Fruit fly (Drosophila melanogaster): ENCODE data around the gene CadN.

CadN gene

dm6 chr2L:17778287-17778762, at the start of gene CadN:
TSS of gene CadN (minus strand) at chr2L:17778340.
- TF ChIP-seq lz (GFP tag; optimal IDR thresholded peaks at IDR 0.05): no peak
- TF ChIP-seq fkh (GFP tag; optimal IDR thresholded peaks at IDR 0.05): no peak
- TF ChIP-seq Sox15 (GFP tag; optimal IDR thresholded peaks at IDR 0.05): no peak
- TF ChIP-seq CG11762 (GFP tag; optimal IDR thresholded peaks at IDR 0.05; ENCODE audit: insufficient read depth): no peak
- no peak for TF ChIP-seq cyc (GFP tag; optimal IDR thresholded peaks at IDR 0.05)
- TF ChIP-seq CG6854 (GFP tag; optimal IDR thresholded peaks at IDR 0.05): peak; percentile 56
- TF ChIP-seq CG3919 (GFP tag; optimal IDR thresholded peaks at IDR 0.05): peak; percentile 28
- peak; percentile 13 for TF ChIP-seq fd59A (GFP tag; optimal IDR thresholded peaks at IDR 0.05)
- TF ChIP-seq vri (GFP tag; optimal IDR thresholded peaks at IDR 0.05): no peak
- peak; percentile 87 for TF ChIP-seq eg (GFP tag; IDR thresholded peaks at IDR 0.05)
- peak; percentile 26 for TF ChIP-seq acj6 (GFP tag; optimal IDR thresholded peaks at IDR 0.05)
- TF ChIP-seq Blimp-1 (GFP tag; optimal IDR thresholded peaks at IDR 0.05): no peak
- TF ChIP-seq fd85E (GFP tag; optimal IDR thresholded peaks at IDR 0.05): no peak
- peak; percentile 85 for TF ChIP-seq CG6163 (GFP tag; IDR thresholded peaks at IDR 0.05)
- TF ChIP-seq CG6808 (GFP tag; optimal IDR thresholded peaks at IDR 0.05): peak; percentile 70
- peak; percentile 60; the same call in 2 of the 3 replicates for TF ChIP-seq CG8119 (GFP tag; IDR thresholded peaks at IDR 0.05)
- peak; percentile 69 for TF ChIP-seq CG3032 (tag; optimal IDR thresholded peaks at IDR 0.05)
- peak; percentile 39 for TF ChIP-seq topi (GFP tag; optimal IDR thresholded peaks at IDR 0.05)
- TF ChIP-seq spab (GFP tag; optimal IDR thresholded peaks at IDR 0.05): peak; percentile 63
- TF ChIP-seq Ets21C (GFP tag; optimal IDR thresholded peaks at IDR 0.05): no peak
- TF ChIP-seq CG7368 (GFP tag; optimal IDR thresholded peaks at IDR 0.05): peak; percentile 19
- no peak for TF ChIP-seq CG8319 (GFP tag; optimal IDR thresholded peaks at IDR 0.05)
- no peak for TF ChIP-seq Eip93F (GFP tag; optimal IDR thresholded peaks at IDR 0.05)
- peak; percentile 70 for TF ChIP-seq dac (GFP tag; optimal IDR thresholded peaks at IDR 0.05)
- TF ChIP-seq CG9139 (GFP tag; optimal IDR thresholded peaks at IDR 0.05): peak; percentile 59
- peak; percentile 64 for TF ChIP-seq Eip75B (GFP tag; optimal IDR thresholded peaks at IDR 0.05)
- TF ChIP-seq CG11294 (GFP tag; IDR thresholded peaks at IDR 0.05): no peak
- peak; percentile 29 for TF ChIP-seq Sox102F (GFP tag; optimal IDR thresholded peaks at IDR 0.05)
- peak; percentile 10 for TF ChIP-seq CG4318 (GFP tag; optimal IDR thresholded peaks at IDR 0.05)
- peak; percentile 51 for TF ChIP-seq Sox14 (GFP tag; optimal IDR thresholded peaks at IDR 0.05)
- TF ChIP-seq Lpt (GFP tag; optimal IDR thresholded peaks at IDR 0.05): peak; percentile 84
- peak; percentile 31 for TF ChIP-seq CG34406 (GFP tag; optimal IDR thresholded peaks at IDR 0.05)
- peak; percentile 74 for TF ChIP-seq CG16779 (tag; optimal IDR thresholded peaks at IDR 0.05)
- peak; percentile 50 for TF ChIP-seq achi (GFP tag; optimal IDR thresholded peaks at IDR 0.05)
- TF ChIP-seq Hr38 (GFP tag; optimal IDR thresholded peaks at IDR 0.05): no peak
- TF ChIP-seq dsx (GFP tag; optimal IDR thresholded peaks at IDR 0.05; ENCODE audit: poor library complexity, severe bottlenecking): peak; percentile 62
- TF ChIP-seq CG6276 (GFP tag; optimal IDR thresholded peaks at IDR 0.05): peak; percentile 75
- peak; percentile 66 for TF ChIP-seq CG15336 (GFP tag; IDR thresholded peaks at IDR 0.05)
- TF ChIP-seq Smox (GFP tag; optimal IDR thresholded peaks at IDR 0.05): no peak
- TF ChIP-seq Hr4 (GFP tag; optimal IDR thresholded peaks at IDR 0.05): peak; percentile 40
- peak; percentile 67 for TF ChIP-seq CG10669 (GFP tag; optimal IDR thresholded peaks at IDR 0.05)
- TF ChIP-seq net (GFP tag; optimal IDR thresholded peaks at IDR 0.05): peak; percentile 71
- peak; percentile 71 for TF ChIP-seq svp (GFP tag)
- peak; percentile 58 for TF ChIP-seq Gug (GFP tag; IDR thresholded peaks at IDR 0.05)
- TF ChIP-seq salr (GFP tag; optimal IDR thresholded peaks at IDR 0.05): peak; percentile 64 to 67
- peak; percentile 67 for TF ChIP-seq Eip78C (GFP tag)
- TF ChIP-seq Hr39 (GFP tag; optimal IDR thresholded peaks at IDR 0.05): peak; percentile 11
- no peak for TF ChIP-seq CG10631 (GFP tag; optimal IDR thresholded peaks at IDR 0.05)
- TF ChIP-seq CG11902 (GFP tag; optimal IDR thresholded peaks at IDR 0.05): no peak
- peak; percentile 76 to 81 for TF ChIP-seq ss (GFP tag; optimal IDR thresholded peaks at IDR 0.05)
- TF ChIP-seq OdsH (GFP tag; optimal IDR thresholded peaks at IDR 0.05): peak; percentile 50
- peak; percentile 82 for TF ChIP-seq CG1621 (tag; optimal IDR thresholded peaks at IDR 0.05)

Measured in whole organism, prepupa.